Worm (Caenorhabditis elegans): ENCODE data around the gene atln-2.
"Not testable (repeated sequence)": the region's sequence is repeated elsewhere in the genome, so short reads cannot be mapped to it uniquely, and the experiment has no call there.

atln-2 gene

ce11 chrIV:14986684-14987083 lies 5.3 kb downstream of the atln-2 start, which contains the start of gene dpy-4:
Gene dpy-4, minus strand, starts transcription at chrIV:14986784.
- TF ChIP-seq unc-39 (tag; optimal IDR thresholded peaks at IDR 0.05), result no peak
- no peak for TF ChIP-seq zip-8 (tag; optimal IDR thresholded peaks at IDR 0.05)
- no peak for TF ChIP-seq unc-62 (GFP tag; optimal IDR thresholded peaks at IDR 0.05)
- TF ChIP-seq nhr-12 (tag; optimal IDR thresholded peaks at IDR 0.05), result no peak
- TF ChIP-seq nhr-76 (tag; optimal IDR thresholded peaks at IDR 0.05), result no peak
- no peak for TF ChIP-seq nhr-28 (tag; optimal IDR thresholded peaks at IDR 0.05)
- no peak for TF ChIP-seq nhr-2 (tag; optimal IDR thresholded peaks at IDR 0.05)
- no peak for TF ChIP-seq mep-1 (tag; optimal IDR thresholded peaks at IDR 0.05)
- TF ChIP-seq sem-2 (GFP tag; optimal IDR thresholded peaks at IDR 0.05), result no peak
- no peak for TF ChIP-seq ceh-83 (GFP tag; optimal IDR thresholded peaks at IDR 0.05)
- no peak for TF ChIP-seq flh-1 (GFP tag; optimal IDR thresholded peaks at IDR 0.05)

- TF ChIP-seq cnd-1, lin-13, nhr-2 (tag; optimal IDR thresholded peaks at IDR 0.05): not testable (repeated sequence)
These were observed 25.1 kb downstream of the atln-2 start, which contains the start of gene Y41E3.6 for ce11 chrIV:15006494-15006893. Gene Y41E3.6, plus strand, starts transcription at chrIV:15006794.

- TF ChIP-seq lsy-2 (tag; optimal IDR thresholded peaks at IDR 0.05), result no peak
- no peak for TF ChIP-seq elt-3 (tag; optimal IDR thresholded peaks at IDR 0.05)
- TF ChIP-seq drap-1 (GFP tag; optimal IDR thresholded peaks at IDR 0.05), result no peak
- TF ChIP-seq elt-1 (tag; optimal IDR thresholded peaks at IDR 0.05; ENCODE audit: borderline replicate concordance, insufficient read depth), result no peak
- TF ChIP-seq zip-8 (tag; optimal IDR thresholded peaks at IDR 0.05), result no peak
- no peak for TF ChIP-seq ceh-43 (GFP tag; optimal IDR thresholded peaks at IDR 0.05)
- TF ChIP-seq ces-1 (GFP tag; optimal IDR thresholded peaks at IDR 0.05), result no peak
- no peak for TF ChIP-seq lin-13 (tag; optimal IDR thresholded peaks at IDR 0.05)
- no peak for TF ChIP-seq flh-1 (GFP tag; optimal IDR thresholded peaks at IDR 0.05)
- TF ChIP-seq sptf-1 (tag; optimal IDR thresholded peaks at IDR 0.05), result no peak
- TF ChIP-seq ham-2 (GFP tag; optimal IDR thresholded peaks at IDR 0.05), result no peak
- TF ChIP-seq nhr-12 (tag; optimal IDR thresholded peaks at IDR 0.05), result no peak
- TF ChIP-seq snpc-4 (tag; optimal IDR thresholded peaks at IDR 0.05), result no peak
- no peak for TF ChIP-seq mep-1 (tag; optimal IDR thresholded peaks at IDR 0.05)
These were observed 26.8 kb downstream of the atln-2 start for ce11 chrIV:15008200-15008599.

- TF ChIP-seq ceh-43 (GFP tag; optimal IDR thresholded peaks at IDR 0.05) (no peak), cnd-1 (tag; optimal IDR thresholded peaks at IDR 0.05) (no peak), zip-8 (tag; optimal IDR thresholded peaks at IDR 0.05) (no peak), pha-4 (tag; optimal IDR thresholded peaks at IDR 0.05) (no peak), lin-32 (GFP tag; optimal IDR thresholded peaks at IDR 0.05) (no peak), hlh-1 (tag; optimal IDR thresholded peaks at IDR 0.05) (no peak), sem-2 (GFP tag; optimal IDR thresholded peaks at IDR 0.05) (no peak), lsy-2 (tag; optimal IDR thresholded peaks at IDR 0.05) (no peak), mab-5 (tag; optimal IDR thresholded peaks at IDR 0.05) (no peak), elt-1 (tag; optimal IDR thresholded peaks at IDR 0.05; ENCODE audit: borderline replicate concordance, insufficient read depth) (no peak), unc-39 (tag; optimal IDR thresholded peaks at IDR 0.05) (no peak), ztf-11 (tag; optimal IDR thresholded peaks at IDR 0.05) (no peak), drap-1 (GFP tag; optimal IDR thresholded peaks at IDR 0.05) (no peak), blmp-1 (tag; optimal IDR thresholded peaks at IDR 0.05) (no peak), ces-1 (GFP tag; optimal IDR thresholded peaks at IDR 0.05) (no peak), unc-62 (GFP tag; optimal IDR thresholded peaks at IDR 0.05) (no peak), nhr-2 (tag; optimal IDR thresholded peaks at IDR 0.05) (no peak), snpc-4 (tag; optimal IDR thresholded peaks at IDR 0.05) (no peak), nhr-237 (tag; optimal IDR thresholded peaks at IDR 0.05) (no peak)
These were observed 29.8 kb downstream of the atln-2 start for ce11 chrIV:15011169-15011568.

ce11 chrIV:15012154-15012892 lies 30.9 kb downstream of the atln-2 start:
- TF ChIP-seq nhr-237 (tag; optimal IDR thresholded peaks at IDR 0.05) (no peak), M03D4.4 (tag; optimal IDR thresholded peaks at IDR 0.05) (no peak), unc-39 (tag; optimal IDR thresholded peaks at IDR 0.05) (no peak), unc-62 (GFP tag; optimal IDR thresholded peaks at IDR 0.05) (no peak), ceh-83 (GFP tag; optimal IDR thresholded peaks at IDR 0.05) (no peak), pha-4 (tag; optimal IDR thresholded peaks at IDR 0.05) (no peak), snpc-4 (tag; optimal IDR thresholded peaks at IDR 0.05) (no peak), nhr-28 (tag; optimal IDR thresholded peaks at IDR 0.05) (no peak), ceh-43 (GFP tag; optimal IDR thresholded peaks at IDR 0.05) (no peak), drap-1 (GFP tag; optimal IDR thresholded peaks at IDR 0.05) (no peak), flh-1 (GFP tag; optimal IDR thresholded peaks at IDR 0.05) (no peak), blmp-1 (tag; optimal IDR thresholded peaks at IDR 0.05) (no peak), cnd-1 (tag; optimal IDR thresholded peaks at IDR 0.05) (no peak), mls-2 (tag; optimal IDR thresholded peaks at IDR 0.05) (no peak), mep-1 (tag; optimal IDR thresholded peaks at IDR 0.05) (no peak), ham-2 (GFP tag; optimal IDR thresholded peaks at IDR 0.05) (no peak), sem-2 (GFP tag; optimal IDR thresholded peaks at IDR 0.05) (no peak)

Measured in whole organism, mixed stage, embryonic.